Fruit fly (Drosophila melanogaster): ENCODE data around the gene GstO2.

The GstO2 gene

DNA sequence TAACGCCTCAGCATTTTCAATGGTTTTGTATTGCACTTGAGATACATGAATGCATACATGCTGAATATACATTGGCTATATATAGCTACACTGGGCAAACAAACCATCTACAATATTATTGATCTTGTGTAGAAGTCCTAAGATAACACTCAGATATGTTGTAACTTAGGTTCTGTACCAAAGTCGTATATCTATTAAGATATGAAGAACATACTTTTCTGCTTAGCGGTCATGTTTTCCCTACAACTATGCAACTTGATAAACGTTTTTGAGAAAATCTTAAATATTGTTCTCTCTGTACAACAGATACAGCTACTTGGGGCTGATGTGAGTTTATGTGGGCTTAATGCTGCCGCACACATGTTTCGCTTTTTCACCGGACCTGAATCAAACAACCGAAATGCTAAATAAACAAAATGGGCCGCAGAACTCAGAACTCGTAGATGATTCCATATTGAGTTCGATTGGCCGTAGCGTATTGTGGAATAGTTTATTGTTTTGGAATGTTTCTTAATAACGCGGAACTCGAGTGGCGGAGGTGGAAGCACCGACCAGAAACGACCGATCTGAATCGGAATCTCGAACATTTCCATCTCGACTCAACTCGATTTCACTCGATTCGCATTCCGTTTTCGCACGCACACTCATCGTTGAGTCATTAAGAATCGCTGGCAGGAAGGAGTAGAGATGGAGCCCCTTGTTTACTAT, 26.0 kb upstream of the GstO2 start:
- TF ChIP-seq pad (GFP tag; optimal IDR thresholded peaks at IDR 0.05) = no peak
- TF ChIP-seq CG7045 (GFP tag; optimal IDR thresholded peaks at IDR 0.05) = no peak
- no peak for TF ChIP-seq kay (GFP tag; ENCODE audit: borderline replicate concordance)
- peak; percentile 97 for TF ChIP-seq tj (GFP tag; optimal IDR thresholded peaks at IDR 0.05)
- TF ChIP-seq CG33017 (tag; optimal IDR thresholded peaks at IDR 0.05) = no peak
- peak; percentile 46 for TF ChIP-seq CG14711 (tag; optimal IDR thresholded peaks at IDR 0.05)
- TF ChIP-seq CG7101 (tag; optimal IDR thresholded peaks at IDR 0.05) = peak; percentile 33
- TF ChIP-seq Crg-1 (GFP tag; optimal IDR thresholded peaks at IDR 0.05) = no peak
- no peak for TF ChIP-seq Clk (GFP tag; optimal IDR thresholded peaks at IDR 0.05)
- TF ChIP-seq bab1 (GFP tag; optimal IDR thresholded peaks at IDR 0.05) = peak; percentile 28
- no peak for TF ChIP-seq CG5204 (GFP tag; optimal IDR thresholded peaks at IDR 0.05)
- no peak for TF ChIP-seq cnc (optimal IDR thresholded peaks at IDR 0.05)
- TF ChIP-seq toe (GFP tag; optimal IDR thresholded peaks at IDR 0.05) = no peak

DNA sequence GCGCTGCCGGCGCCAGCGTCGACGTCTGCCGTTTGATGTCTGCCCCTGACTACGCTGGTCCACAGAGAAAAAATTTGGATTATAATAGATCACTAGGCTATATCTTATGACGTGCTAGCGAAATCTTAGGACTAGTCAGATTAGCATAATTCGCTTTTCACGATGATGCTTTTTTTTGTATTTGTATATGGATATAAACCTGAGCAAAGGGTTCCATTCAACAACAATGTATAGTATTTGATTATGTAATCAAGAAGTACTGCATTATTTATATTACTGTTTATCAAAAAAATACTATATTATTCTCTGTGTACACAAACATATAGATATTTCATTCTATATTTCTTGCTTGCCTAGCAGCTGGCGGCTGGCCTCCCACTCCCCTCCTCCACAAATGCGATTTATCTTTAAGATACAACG, 23.8 kb upstream of the GstO2 start:
- TF ChIP-seq cic (GFP tag; optimal IDR thresholded peaks at IDR 0.05) = peak; percentile 81
- TF ChIP-seq CG33017 (tag; optimal IDR thresholded peaks at IDR 0.05) = peak; percentile 65
- peak; percentile 29 for TF ChIP-seq CG5204 (GFP tag; optimal IDR thresholded peaks at IDR 0.05)
- TF ChIP-seq bab1 (GFP tag; optimal IDR thresholded peaks at IDR 0.05) = no peak
- peak; percentile 73 for TF ChIP-seq CG7101 (tag; optimal IDR thresholded peaks at IDR 0.05)
- peak; percentile 41 for TF ChIP-seq CG11617 (GFP tag; optimal IDR thresholded peaks at IDR 0.05)
- peak; percentile 91 for TF ChIP-seq kay (GFP tag; ENCODE audit: borderline replicate concordance)
- TF ChIP-seq ovo (GFP tag; optimal IDR thresholded peaks at IDR 0.05) = no peak
- TF ChIP-seq cnc (optimal IDR thresholded peaks at IDR 0.05) = no peak
- TF ChIP-seq Crg-1 (GFP tag; optimal IDR thresholded peaks at IDR 0.05) = no peak
- no peak for TF ChIP-seq Clk (GFP tag; optimal IDR thresholded peaks at IDR 0.05)
- peak; percentile 43 for TF ChIP-seq toe (GFP tag; optimal IDR thresholded peaks at IDR 0.05)
- TF ChIP-seq tj (GFP tag; optimal IDR thresholded peaks at IDR 0.05) = peak; percentile 30
- no peak for TF ChIP-seq CG1620 (GFP tag; optimal IDR thresholded peaks at IDR 0.05)
- no peak for TF ChIP-seq Hr96 (GFP tag; optimal IDR thresholded peaks at IDR 0.05)
- TF ChIP-seq CG12768 (GFP tag; optimal IDR thresholded peaks at IDR 0.05) = peak; percentile 16
- no peak for TF ChIP-seq Mnt (GFP tag; optimal IDR thresholded peaks at IDR 0.05)
- TF ChIP-seq pad (GFP tag; optimal IDR thresholded peaks at IDR 0.05) = peak; percentile 14
- TF ChIP-seq CG7045 (GFP tag; optimal IDR thresholded peaks at IDR 0.05) = peak; percentile 37
- TF ChIP-seq CG14711 (tag; optimal IDR thresholded peaks at IDR 0.05) = peak; percentile 52

DNA sequence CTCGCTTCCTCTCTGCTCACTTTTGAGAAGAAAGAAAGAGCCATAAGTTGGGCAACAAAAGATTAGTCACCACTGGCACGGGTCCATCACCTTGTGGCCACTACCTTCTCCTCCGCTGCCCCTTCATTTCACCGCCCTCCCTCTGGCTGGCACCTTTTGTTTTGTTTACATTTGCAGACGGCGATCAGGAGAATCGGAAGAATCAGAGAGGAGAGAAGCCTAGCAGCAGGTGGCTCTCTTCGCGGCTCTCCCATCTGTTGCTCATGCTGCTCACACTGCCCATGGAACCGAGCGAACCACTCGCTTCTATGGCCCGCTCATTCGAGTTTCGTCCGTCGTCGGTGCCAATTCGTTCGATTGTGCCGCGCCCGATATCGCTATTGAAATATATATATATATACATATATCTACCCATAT, 23.1 kb upstream of the GstO2 start:
- TF ChIP-seq CG33017 (tag; optimal IDR thresholded peaks at IDR 0.05) (peak; percentile 56), tj (GFP tag; optimal IDR thresholded peaks at IDR 0.05) (peak; percentile 65), CG5204 (GFP tag; optimal IDR thresholded peaks at IDR 0.05) (no peak), pad (GFP tag; optimal IDR thresholded peaks at IDR 0.05) (peak; percentile 43), bab1 (GFP tag; optimal IDR thresholded peaks at IDR 0.05) (peak; percentile 21), Clk (GFP tag; optimal IDR thresholded peaks at IDR 0.05) (peak; percentile 12), toe (GFP tag; optimal IDR thresholded peaks at IDR 0.05) (peak; percentile 48), cnc (optimal IDR thresholded peaks at IDR 0.05) (no peak), Hr96 (GFP tag; optimal IDR thresholded peaks at IDR 0.05) (no peak), kay (GFP tag; ENCODE audit: borderline replicate concordance) (peak; percentile 97), Crg-1 (GFP tag; optimal IDR thresholded peaks at IDR 0.05) (peak; percentile 25), CG7101 (tag; optimal IDR thresholded peaks at IDR 0.05) (peak; percentile 47), CG14711 (tag; optimal IDR thresholded peaks at IDR 0.05) (peak; percentile 28), CG12768 (GFP tag; optimal IDR thresholded peaks at IDR 0.05) (peak; percentile 67), CG1620 (GFP tag; optimal IDR thresholded peaks at IDR 0.05) (peak; percentile 30), CG11617 (GFP tag; optimal IDR thresholded peaks at IDR 0.05) (peak; percentile 49), ovo (GFP tag; optimal IDR thresholded peaks at IDR 0.05) (no peak), Mnt (GFP tag; optimal IDR thresholded peaks at IDR 0.05) (peak; percentile 86), CG7045 (GFP tag; optimal IDR thresholded peaks at IDR 0.05) (peak; percentile 4), cic (GFP tag; optimal IDR thresholded peaks at IDR 0.05) (peak; percentile 66)

DNA sequence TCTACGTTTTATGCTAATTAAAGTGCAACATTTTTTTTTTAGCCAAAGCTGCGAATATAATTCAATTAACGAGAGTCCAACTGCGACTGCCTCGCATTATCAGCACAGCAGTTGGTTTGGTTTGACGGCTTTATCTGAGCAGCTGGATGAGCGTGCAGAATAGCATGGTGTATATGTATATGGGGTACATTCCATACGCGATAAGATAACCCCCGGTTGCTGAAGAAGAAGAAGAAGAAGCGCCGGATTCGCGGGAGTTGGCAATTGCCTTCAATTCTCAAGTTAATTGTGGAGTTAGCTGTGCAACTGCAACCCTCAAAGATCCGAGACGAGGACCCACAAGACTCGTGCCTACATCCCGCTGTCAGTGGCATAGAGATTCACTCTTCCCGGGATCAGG, 22.2 kb upstream of the GstO2 start:
- TF ChIP-seq CG12768 (GFP tag; optimal IDR thresholded peaks at IDR 0.05) = peak; percentile 9
- TF ChIP-seq CG1620 (GFP tag; optimal IDR thresholded peaks at IDR 0.05) = no peak

DNA sequence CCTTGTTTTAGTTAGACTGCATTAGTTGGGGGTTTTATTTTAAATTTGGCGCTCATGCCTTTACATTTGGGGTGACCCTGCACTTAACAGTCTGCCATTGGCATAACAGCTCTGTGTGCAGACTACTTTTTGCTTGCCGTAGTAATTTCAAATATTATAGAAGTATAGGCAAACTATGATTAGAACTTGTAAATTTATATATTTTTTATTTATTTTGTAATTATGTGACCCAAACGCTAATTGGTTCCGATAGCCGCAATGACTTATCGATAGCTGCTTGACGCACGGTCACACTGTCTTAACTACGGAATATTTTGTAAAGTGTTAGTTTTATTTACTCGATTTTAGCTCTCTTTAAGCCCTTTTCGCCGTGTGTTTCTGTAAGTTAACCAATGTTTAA, 21.4 kb upstream of the GstO2 start, which contains the start of gene rhea:
rhea (plus strand) TSS at position 292 of the 400 bp plus-strand sequence.
- TF ChIP-seq bab1 (GFP tag; optimal IDR thresholded peaks at IDR 0.05) (peak; percentile 47), kay (GFP tag; ENCODE audit: borderline replicate concordance) (peak; percentile 1), CG11617 (GFP tag; optimal IDR thresholded peaks at IDR 0.05) (peak; percentile 6), cnc (optimal IDR thresholded peaks at IDR 0.05) (no peak), toe (GFP tag; optimal IDR thresholded peaks at IDR 0.05) (no peak), Clk (GFP tag; optimal IDR thresholded peaks at IDR 0.05) (no peak), cic (GFP tag; optimal IDR thresholded peaks at IDR 0.05) (no peak), CG14711 (tag; optimal IDR thresholded peaks at IDR 0.05) (peak; percentile 37), CG7045 (GFP tag; optimal IDR thresholded peaks at IDR 0.05) (no peak), CG1620 (GFP tag; optimal IDR thresholded peaks at IDR 0.05) (peak; percentile 5), CG5204 (GFP tag; optimal IDR thresholded peaks at IDR 0.05) (peak; percentile 0), Crg-1 (GFP tag; optimal IDR thresholded peaks at IDR 0.05) (no peak), tj (GFP tag; optimal IDR thresholded peaks at IDR 0.05) (peak; percentile 53)

- TF ChIP-seq tj (GFP tag; optimal IDR thresholded peaks at IDR 0.05) (no peak), kay (GFP tag; ENCODE audit: borderline replicate concordance) (no peak), CG12768 (GFP tag; optimal IDR thresholded peaks at IDR 0.05) (no peak), pad (GFP tag; optimal IDR thresholded peaks at IDR 0.05) (no peak), CG5204 (GFP tag; optimal IDR thresholded peaks at IDR 0.05) (no peak), CG7045 (GFP tag; optimal IDR thresholded peaks at IDR 0.05) (no peak), Clk (GFP tag; optimal IDR thresholded peaks at IDR 0.05) (no peak), Hr96 (GFP tag; optimal IDR thresholded peaks at IDR 0.05) (no peak), toe (GFP tag; optimal IDR thresholded peaks at IDR 0.05) (no peak)
These were observed 20.6 kb upstream of the GstO2 start for dm6 chr3L:8543866-8544265.

Measured in whole organism, adult.